Worm (Caenorhabditis elegans) whole organism, L2 larva: ENCODE results near the gene F26C11.1.

Source experiments
- C34F6.9 ChIP-seq: fragments of 150-350 bp; optimal IDR thresholded peaks from 2 replicates; lab custom pipeline; 2014; ENCODE audit warnings: missing biosample characterization, missing genetic modification characterization
- F13H6.1 ChIP-seq: sonication (generic microtip); optimal IDR thresholded peaks from 2 replicates; lab custom pipeline; 2016; ENCODE audit warnings: missing genetic modification characterization, missing compliant biosample characterization
- R02D3.7 ChIP-seq: fragments of 150-350 bp; optimal IDR thresholded peaks from 2 replicates; lab custom pipeline; 2014; ENCODE audit warnings: missing biosample characterization, missing genetic modification characterization
- Y55F3AM.14 ChIP-seq: fragments of 200-800 bp; sonication (Bioruptor generic); optimal IDR thresholded peaks from 2 replicates; lab custom pipeline; 2018; ENCODE audit warnings: mild to moderate bottlenecking, missing genetic modification characterization, missing compliant biosample characterization
- ZK546.5 ChIP-seq: sonication (generic microtip); optimal IDR thresholded peaks from 2 replicates; lab custom pipeline; 2017; ENCODE audit warnings: missing biosample characterization, missing genetic modification characterization
- alr-1 ChIP-seq: fragments of 150-350 bp; optimal IDR thresholded peaks from 2 replicates; lab custom pipeline; 2014; ENCODE audit warnings: missing biosample characterization, missing genetic modification characterization
- aly-2 ChIP-seq: fragments of 150-350 bp; optimal IDR thresholded peaks from 2 replicates; lab custom pipeline; 2014; ENCODE audit warnings: missing biosample characterization, missing genetic modification characterization
- blmp-1 ChIP-seq: sonication (generic microtip); optimal IDR thresholded peaks from 2 replicates; lab custom pipeline; 2017; ENCODE audit warnings: missing genetic modification characterization, mild to moderate bottlenecking, missing compliant biosample characterization, antibody characterized with exemption, moderate library complexity; ENCODE audit not compliant: insufficient read depth
- ceh-82 ChIP-seq: fragments of 150-350 bp; optimal IDR thresholded peaks from 2 replicates; lab custom pipeline; 2014; ENCODE audit warnings: missing biosample characterization, missing genetic modification characterization
- dmd-4 ChIP-seq: sonication (generic microtip); optimal IDR thresholded peaks from 2 replicates; lab custom pipeline; 2017; ENCODE audit warnings: missing biosample characterization, missing genetic modification characterization
- egl-27 ChIP-seq: sonication (generic microtip); optimal IDR thresholded peaks from 3 replicates; lab custom pipeline; 2017; ENCODE audit warnings: missing biosample characterization, missing genetic modification reagents, missing genetic modification characterization
- elt-1 ChIP-seq: fragments of 150-350 bp; optimal IDR thresholded peaks from 2 replicates; lab custom pipeline; 2014; ENCODE audit warnings: missing biosample characterization, missing genetic modification characterization
- elt-3 ChIP-seq: sonication (generic microtip); optimal IDR thresholded peaks from 2 replicates; lab custom pipeline; 2017; ENCODE audit warnings: missing biosample characterization, missing genetic modification characterization
- fos-1 ChIP-seq: fragments of 150-350 bp; optimal IDR thresholded peaks from 2 replicates; lab custom pipeline; 2014; ENCODE audit warnings: missing biosample characterization, missing genetic modification characterization
- lin-39 ChIP-seq: fragments of 150-350 bp; optimal IDR thresholded peaks from 2 replicates; lab custom pipeline; 2014; ENCODE audit warnings: missing biosample characterization, missing genetic modification reagents, missing genetic modification characterization
- lsy-2 ChIP-seq, 2 experiments: fragments of 150-350 bp in 1 of 2; sonication (generic microtip) in 1 of 2; optimal IDR thresholded peaks; 2 replicates each; lab custom pipeline; 2014 to 2017; ENCODE audit warnings: missing biosample characterization in 2 of 2, missing genetic modification characterization in 2 of 2
- mab-5 ChIP-seq: fragments of 150-350 bp; optimal IDR thresholded peaks from 2 replicates; lab custom pipeline; 2014; ENCODE audit warnings: missing biosample characterization, missing genetic modification characterization
- mbf-1 ChIP-seq: sonication (generic microtip); optimal IDR thresholded peaks from 2 replicates; lab custom pipeline; 2017; ENCODE audit warnings: missing biosample characterization, missing genetic modification characterization
- mdl-1 ChIP-seq, 2 experiments: fragments of 150-350 bp in 1 of 2; sonication (generic microtip) in 1 of 2; optimal IDR thresholded peaks; 2 replicates each; lab custom pipeline; 2017; ENCODE audit warnings: missing biosample characterization in 2 of 2, missing genetic modification characterization in 2 of 2
- nhr-10 ChIP-seq: sonication (generic microtip); optimal IDR thresholded peaks from 2 replicates; lab custom pipeline; 2017; ENCODE audit warnings: missing biosample characterization, missing genetic modification characterization
- nhr-11 ChIP-seq: fragments of 150-350 bp; optimal IDR thresholded peaks from 2 replicates; lab custom pipeline; 2014; ENCODE audit warnings: missing biosample characterization, missing genetic modification characterization
- nhr-129 ChIP-seq: fragments of 150-350 bp; optimal IDR thresholded peaks from 2 replicates; lab custom pipeline; 2014; ENCODE audit warnings: missing biosample characterization, missing genetic modification characterization
- nhr-21 ChIP-seq: fragments of 150-350 bp; optimal IDR thresholded peaks from 2 replicates; lab custom pipeline; 2014; ENCODE audit warnings: missing biosample characterization, missing genetic modification characterization
- nhr-23 ChIP-seq: fragments of 150-350 bp; optimal IDR thresholded peaks from 2 replicates; lab custom pipeline; 2014; ENCODE audit warnings: missing biosample characterization, missing genetic modification reagents, missing genetic modification characterization
- nhr-237 ChIP-seq: fragments of 150-350 bp; optimal IDR thresholded peaks from 2 replicates; lab custom pipeline; 2014; ENCODE audit warnings: missing biosample characterization, missing genetic modification characterization
- nhr-25 ChIP-seq: fragments of 150-350 bp; sonication (generic microtip); optimal IDR thresholded peaks from 3 replicates; lab custom pipeline; 2014; ENCODE audit warnings: missing biosample characterization, missing genetic modification characterization
- nhr-6 ChIP-seq: fragments of 150-350 bp; optimal IDR thresholded peaks from 2 replicates; lab custom pipeline; 2014; ENCODE audit warnings: missing biosample characterization, missing genetic modification characterization
- nhr-77 ChIP-seq: fragments of 150-350 bp; optimal IDR thresholded peaks from 2 replicates; lab custom pipeline; 2014; ENCODE audit warnings: missing biosample characterization, missing genetic modification characterization
- peb-1 ChIP-seq: fragments of 150-350 bp; optimal IDR thresholded peaks from 2 replicates; lab custom pipeline; 2014; ENCODE audit warnings: missing biosample characterization, missing genetic modification characterization
- skn-1 ChIP-seq: sonication (generic microtip); optimal IDR thresholded peaks from 2 replicates; lab custom pipeline; 2017; ENCODE audit warnings: missing biosample characterization, missing genetic modification characterization
- sma-9 ChIP-seq, 2 experiments: fragments of 150-350 bp in 1 of 2; sonication (generic microtip) in 1 of 2; optimal IDR thresholded peaks; 2 replicates each; lab custom pipeline; 2014 to 2016; ENCODE audit warnings: missing genetic modification characterization in 2 of 2, mild to moderate bottlenecking in 1 of 2, missing biosample characterization in 1 of 2, missing compliant biosample characterization in 1 of 2, missing genetic modification reagents in 1 of 2, moderate library complexity in 1 of 2
- snpc-4 ChIP-seq: fragments of 150-350 bp; optimal IDR thresholded peaks from 2 replicates; lab custom pipeline; 2014; ENCODE audit warnings: missing biosample characterization, missing genetic modification characterization
- unc-55 ChIP-seq: fragments of 150-350 bp; sonication (generic microtip); optimal IDR thresholded peaks from 3 replicates; lab custom pipeline; 2014; ENCODE audit warnings: missing biosample characterization, missing genetic modification reagents, missing genetic modification characterization
- unc-62 ChIP-seq: fragments of 150-350 bp; optimal IDR thresholded peaks from 2 replicates; lab custom pipeline; 2014; ENCODE audit warnings: missing biosample characterization, missing genetic modification reagents, missing genetic modification characterization
- ztf-1 ChIP-seq: fragments of 200-800 bp; sonication (Bioruptor generic); conservative IDR thresholded peaks from 2 replicates; pipeline ENCODE4 v1.3.6; 2022; ENCODE audit warnings: missing genetic modification characterization, missing compliant biosample characterization
- ztf-11 ChIP-seq: sonication (generic microtip); optimal IDR thresholded peaks from 2 replicates; lab custom pipeline; 2017; ENCODE audit warnings: missing biosample characterization, missing genetic modification characterization
- ztf-4 ChIP-seq: fragments of 150-350 bp; optimal IDR thresholded peaks from 2 replicates; lab custom pipeline; 2014; ENCODE audit warnings: missing biosample characterization, missing genetic modification characterization

F26C11.1 gene

ce11 chrII:9892409-9892808 is 2.1 kb upstream of the F26C11.1 start, which contains the start of gene C08H9.16 (continued):
- no peak for TF ChIP-seq ceh-82 (tag; lab: Kevin White, UChicago)
- TF ChIP-seq nhr-77 (tag; lab: Kevin White, UChicago) = no peak
- TF ChIP-seq blmp-1 (tag; lab: Kevin White, UChicago) = peak; percentile 32
- peak; percentile 90 to 98 for TF ChIP-seq lsy-2 (tag; optimal IDR thresholded peaks at IDR 0.05; lab: Kevin White, UChicago)
- no peak for TF ChIP-seq alr-1 (tag; lab: Kevin White, UChicago)
- TF ChIP-seq nhr-10 (tag; lab: Kevin White, UChicago) = no peak
- no peak for TF ChIP-seq ztf-4 (tag; lab: Kevin White, UChicago)
- no peak for TF ChIP-seq ZK546.5 (tag; lab: Kevin White, UChicago)
- TF ChIP-seq elt-3 = no peak
- TF ChIP-seq snpc-4 (tag; lab: Kevin White, UChicago) = no peak
- TF ChIP-seq mbf-1 = no peak
- TF ChIP-seq F13H6.1 = peak; percentile 0
- TF ChIP-seq nhr-21 (tag; lab: Kevin White, UChicago) = no peak
- TF ChIP-seq ztf-11 (tag; lab: Kevin White, UChicago) = no peak
- peak; percentile 58 for TF ChIP-seq C34F6.9 (tag; lab: Kevin White, UChicago)
- no peak for TF ChIP-seq peb-1
- no peak for TF ChIP-seq mdl-1 (tag; optimal IDR thresholded peaks at IDR 0.05; lab: Kevin White, UChicago)
- no peak for TF ChIP-seq nhr-237 (tag; lab: Kevin White, UChicago)

- no peak for TF ChIP-seq nhr-11
- no peak for TF ChIP-seq lin-39
- TF ChIP-seq nhr-25 (tag; lab: Kevin White, UChicago) = no peak
- TF ChIP-seq unc-55 (GFP tag; lab: Kevin White, UChicago) = no peak
Observed at ce11 chrII:9895173-9895572, 638 bp downstream of the F26C11.1 start.

- TF ChIP-seq aly-2 (tag; lab: Kevin White, UChicago) = no peak
- no peak for TF ChIP-seq blmp-1 (tag; lab: Kevin White, UChicago)
- no peak for TF ChIP-seq fos-1 (tag; lab: Kevin White, UChicago)
- TF ChIP-seq sma-9 (GFP tag; optimal IDR thresholded peaks at IDR 0.05; lab: Kevin White, UChicago) = no peak
- TF ChIP-seq sma-9 (tag; optimal IDR thresholded peaks at IDR 0.05; lab: Kevin White, UChicago) = no peak
- TF ChIP-seq nhr-6 (tag; lab: Kevin White, UChicago) = no peak
- TF ChIP-seq F13H6.1 = no peak
- TF ChIP-seq ZK546.5 (tag; lab: Kevin White, UChicago) = no peak
- no peak for TF ChIP-seq ceh-82 (tag; lab: Kevin White, UChicago)
- no peak for TF ChIP-seq lin-39
- no peak for TF ChIP-seq nhr-129
- TF ChIP-seq nhr-21 (tag; lab: Kevin White, UChicago) = no peak
- no peak for TF ChIP-seq mab-5
- TF ChIP-seq ztf-1 (GFP tag; lab: Robert Waterston, UW) = no peak
- no peak for TF ChIP-seq Y55F3AM.14 (GFP tag; lab: Kevin White, UChicago)
Observed at ce11 chrII:9898744-9899143, 4.2 kb downstream of the F26C11.1 start.

ce11 chrII:9900276-9900675 is 5.7 kb downstream of the F26C11.1 start, which contains the start of gene unc-4:
Gene unc-4 (minus strand): TSS chrII:9900376.
- TF ChIP-seq egl-27 (tag; lab: Kevin White, UChicago) (no peak), unc-62 (GFP tag; lab: Kevin White, UChicago) (no peak), R02D3.7 (tag; lab: Kevin White, UChicago) (no peak), nhr-11 (no peak), aly-2 (tag; lab: Kevin White, UChicago) (no peak), sma-9 (GFP tag; optimal IDR thresholded peaks at IDR 0.05; lab: Kevin White, UChicago) (no peak), sma-9 (tag; optimal IDR thresholded peaks at IDR 0.05; lab: Kevin White, UChicago) (no peak), dmd-4 (tag; lab: Kevin White, UChicago) (no peak), skn-1 (tag; lab: Kevin White, UChicago) (no peak), mab-5 (no peak), ztf-4 (tag; lab: Kevin White, UChicago) (no peak), ceh-82 (tag; lab: Kevin White, UChicago) (no peak), nhr-21 (tag; lab: Kevin White, UChicago) (no peak), nhr-23 (tag; lab: Kevin White, UChicago) (no peak), mdl-1 (tag; optimal IDR thresholded peaks at IDR 0.05; lab: Kevin White, UChicago) (no peak), lsy-2 (tag; optimal IDR thresholded peaks at IDR 0.05; lab: Kevin White, UChicago) (no peak), elt-1 (tag; lab: Kevin White, UChicago) (no peak)
- TF ChIP-seq, all 48 proteins: peak for 0
